Worm (Caenorhabditis elegans) whole organism, L3 larva: ENCODE measurements around the gene xbp-1.

Experiments used
- R02D3.7 ChIP-seq: fragments of 150-350 bp; optimal IDR thresholded peaks from 2 replicates; lab custom pipeline; 2014; ENCODE audit warnings: missing biosample characterization, missing genetic modification characterization
- ZK546.5 ChIP-seq: sonication (generic microtip); optimal IDR thresholded peaks from 2 replicates; lab custom pipeline; 2017; ENCODE audit warnings: missing biosample characterization, missing genetic modification characterization
- aly-2 ChIP-seq: fragments of 150-350 bp; optimal IDR thresholded peaks from 2 replicates; lab custom pipeline; 2014; ENCODE audit warnings: missing biosample characterization, missing genetic modification characterization
- ama-1 ChIP-seq: fragments of 150-350 bp; optimal IDR thresholded peaks from 2 replicates; lab custom pipeline; 2018
- ceh-16 ChIP-seq: sonication (generic microtip); optimal IDR thresholded peaks from 2 replicates; lab custom pipeline; 2017; ENCODE audit warnings: missing biosample characterization, missing genetic modification characterization
- ceh-28 ChIP-seq: fragments of 150-350 bp; optimal IDR thresholded peaks from 2 replicates; lab custom pipeline; 2014; ENCODE audit warnings: missing biosample characterization, missing genetic modification reagents, missing genetic modification characterization
- ceh-82 ChIP-seq: fragments of 150-350 bp; optimal IDR thresholded peaks from 2 replicates; lab custom pipeline; 2014; ENCODE audit warnings: missing biosample characterization, missing genetic modification characterization
- ceh-9 ChIP-seq: sonication (generic microtip); optimal IDR thresholded peaks from 2 replicates; lab custom pipeline; 2018; ENCODE audit warnings: missing biosample characterization, missing genetic modification characterization
- daf-12 ChIP-seq: fragments of 150-350 bp; optimal IDR thresholded peaks from 2 replicates; lab custom pipeline; 2014; ENCODE audit warnings: missing biosample characterization, missing genetic modification reagents, missing genetic modification characterization
- egl-27 ChIP-seq: sonication (generic microtip); optimal IDR thresholded peaks from 4 replicates; lab custom pipeline; 2017; ENCODE audit warnings: missing biosample characterization, missing genetic modification reagents, missing genetic modification characterization
- egl-5 ChIP-seq: fragments of 150-350 bp; optimal IDR thresholded peaks from 2 replicates; lab custom pipeline; 2017; ENCODE audit warnings: missing biosample characterization, missing genetic modification reagents, missing genetic modification characterization, inconsistent platforms
- elt-1 ChIP-seq: fragments of 150-350 bp; optimal IDR thresholded peaks from 2 replicates; lab custom pipeline; 2014; ENCODE audit warnings: missing biosample characterization, missing genetic modification characterization
- elt-2 ChIP-seq: sonication (generic microtip); optimal IDR thresholded peaks from 2 replicates; lab custom pipeline; 2016; ENCODE audit warnings: missing genetic modification reagents, mild to moderate bottlenecking, missing genetic modification characterization, missing compliant biosample characterization
- elt-3 ChIP-seq, 3 experiments: fragments of 150-350 bp in 1 of 3; sonication (generic microtip) in 2 of 3; optimal IDR thresholded peaks; 2 replicates in 2 of 3; 4 replicates in 1 of 3; lab custom pipeline; 2014 to 2017; ENCODE audit warnings: missing biosample characterization in 3 of 3, missing genetic modification characterization in 3 of 3
- eor-1 ChIP-seq, 2 experiments: fragments of 150-350 bp; optimal IDR thresholded peaks; 2 replicates each; lab custom pipeline; 2014 to 2018; ENCODE audit warnings: missing biosample characterization in 2 of 2, missing genetic modification characterization in 2 of 2
- fkh-10 ChIP-seq: sonication (generic microtip); optimal IDR thresholded peaks from 2 replicates; lab custom pipeline; 2017; ENCODE audit warnings: missing biosample characterization, missing genetic modification reagents, missing genetic modification characterization
- fkh-2 ChIP-seq: fragments of 150-350 bp; optimal IDR thresholded peaks from 2 replicates; lab custom pipeline; 2014; ENCODE audit warnings: missing biosample characterization, missing genetic modification reagents, missing genetic modification characterization
- fos-1 ChIP-seq: fragments of 150-350 bp; optimal IDR thresholded peaks from 2 replicates; lab custom pipeline; 2014; ENCODE audit warnings: missing biosample characterization, missing genetic modification characterization
- hmg-11 ChIP-seq: sonication (generic microtip); optimal IDR thresholded peaks from 2 replicates; lab custom pipeline; 2016; ENCODE audit warnings: missing genetic modification characterization, missing compliant biosample characterization
- jun-1 ChIP-seq: fragments of 150-350 bp; optimal IDR thresholded peaks from 2 replicates; lab custom pipeline; 2014; ENCODE audit warnings: missing biosample characterization, missing genetic modification reagents, missing genetic modification characterization
- lin-15B ChIP-seq: fragments of 150-350 bp; optimal IDR thresholded peaks from 2 replicates; lab custom pipeline; 2014; ENCODE audit warnings: missing biosample characterization, missing genetic modification characterization
- lin-39 ChIP-seq: fragments of 150-350 bp; optimal IDR thresholded peaks from 2 replicates; lab custom pipeline; 2018; ENCODE audit warnings: missing biosample characterization, missing genetic modification reagents, missing genetic modification characterization
- lsy-12 ChIP-seq: sonication (generic microtip); optimal IDR thresholded peaks from 2 replicates; lab custom pipeline; 2016; ENCODE audit warnings: mild to moderate bottlenecking, missing genetic modification characterization, missing compliant biosample characterization
- mdl-1 ChIP-seq: fragments of 150-350 bp; optimal IDR thresholded peaks from 2 replicates; lab custom pipeline; 2014; ENCODE audit warnings: missing biosample characterization, missing genetic modification characterization
- mml-1 ChIP-seq: fragments of 150-350 bp; sonication (generic microtip); optimal IDR thresholded peaks from 3 replicates; lab custom pipeline; 2014; ENCODE audit warnings: missing biosample characterization, missing genetic modification characterization
- nfya-1 ChIP-seq: sonication (generic microtip); optimal IDR thresholded peaks from 2 replicates; lab custom pipeline; 2017; ENCODE audit warnings: missing genetic modification characterization, mild to moderate bottlenecking, missing compliant biosample characterization, antibody characterized with exemption, moderate library complexity; ENCODE audit not compliant: insufficient read depth
- nhr-11 ChIP-seq: fragments of 150-350 bp; optimal IDR thresholded peaks from 2 replicates; lab custom pipeline; 2014; ENCODE audit warnings: missing biosample characterization, missing genetic modification characterization
- nhr-12 ChIP-seq: fragments of 150-350 bp; optimal IDR thresholded peaks from 2 replicates; lab custom pipeline; 2014; ENCODE audit warnings: missing biosample characterization, missing genetic modification characterization
- nhr-23 ChIP-seq: fragments of 150-350 bp; optimal IDR thresholded peaks from 2 replicates; lab custom pipeline; 2014; ENCODE audit warnings: missing biosample characterization, missing genetic modification reagents, missing genetic modification characterization
- nhr-237 ChIP-seq: fragments of 150-350 bp; optimal IDR thresholded peaks from 2 replicates; lab custom pipeline; 2014; ENCODE audit warnings: missing biosample characterization, missing genetic modification characterization
- nhr-25 ChIP-seq: sonication (generic microtip); optimal IDR thresholded peaks from 2 replicates; lab custom pipeline; 2017; ENCODE audit warnings: missing biosample characterization, missing genetic modification characterization
- nhr-28 ChIP-seq: fragments of 150-350 bp; optimal IDR thresholded peaks from 2 replicates; lab custom pipeline; 2014; ENCODE audit warnings: missing biosample characterization, missing genetic modification characterization
- nhr-43 ChIP-seq: sonication (generic microtip); optimal IDR thresholded peaks from 2 replicates; lab custom pipeline; 2016; ENCODE audit warnings: mild to moderate bottlenecking, missing genetic modification characterization, missing compliant biosample characterization; ENCODE audit not compliant: poor library complexity, severe bottlenecking
- nhr-67 ChIP-seq: fragments of 150-350 bp; optimal IDR thresholded peaks from 2 replicates; lab custom pipeline; 2014; ENCODE audit warnings: missing biosample characterization, missing genetic modification characterization
- nhr-76 ChIP-seq: fragments of 150-350 bp; sonication (generic microtip); optimal IDR thresholded peaks from 5 replicates; lab custom pipeline; 2014; ENCODE audit warnings: missing biosample characterization, missing genetic modification characterization
- nhr-77 ChIP-seq: fragments of 150-350 bp; optimal IDR thresholded peaks from 2 replicates; lab custom pipeline; 2014; ENCODE audit warnings: missing biosample characterization, missing genetic modification characterization
- pha-4 ChIP-seq: fragments of 150-350 bp; optimal IDR thresholded peaks from 2 replicates; lab custom pipeline; 2014; ENCODE audit warnings: missing biosample characterization, missing genetic modification reagents, missing genetic modification characterization
- pqm-1 ChIP-seq: fragments of 150-350 bp; optimal IDR thresholded peaks from 2 replicates; lab custom pipeline; 2017; ENCODE audit warnings: missing biosample characterization, missing genetic modification characterization, inconsistent platforms
- sea-2 ChIP-seq: fragments of 150-350 bp; sonication (generic microtip); optimal IDR thresholded peaks from 4 replicates; lab custom pipeline; 2014; ENCODE audit warnings: missing biosample characterization, missing genetic modification reagents, missing genetic modification characterization
- skn-1 ChIP-seq: fragments of 150-350 bp; optimal IDR thresholded peaks from 2 replicates; lab custom pipeline; 2014; ENCODE audit warnings: missing biosample characterization, missing genetic modification characterization
- snpc-4 ChIP-seq: fragments of 150-350 bp; optimal IDR thresholded peaks from 2 replicates; lab custom pipeline; 2014; ENCODE audit warnings: missing biosample characterization, missing genetic modification characterization
- tbx-2 ChIP-seq: sonication (generic microtip); optimal IDR thresholded peaks from 2 replicates; lab custom pipeline; 2016; ENCODE audit warnings: mild to moderate bottlenecking, missing genetic modification characterization, missing compliant biosample characterization
- unc-39 ChIP-seq: sonication (generic microtip); optimal IDR thresholded peaks from 4 replicates; lab custom pipeline; 2017; ENCODE audit warnings: missing biosample characterization, missing genetic modification characterization
- unc-62 ChIP-seq: fragments of 150-350 bp; sonication (generic microtip); optimal IDR thresholded peaks from 4 replicates; lab custom pipeline; 2014; ENCODE audit warnings: missing biosample characterization, missing genetic modification reagents, missing genetic modification characterization
- zag-1 ChIP-seq: fragments of 150-350 bp; optimal IDR thresholded peaks from 2 replicates; lab custom pipeline; 2014; ENCODE audit warnings: missing biosample characterization, missing genetic modification characterization
- ztf-11 ChIP-seq: fragments of 150-350 bp; optimal IDR thresholded peaks from 2 replicates; lab custom pipeline; 2014; ENCODE audit warnings: missing biosample characterization, missing genetic modification characterization
- ztf-4 ChIP-seq: fragments of 150-350 bp; optimal IDR thresholded peaks from 2 replicates; lab custom pipeline; 2014; ENCODE audit warnings: missing biosample characterization, missing genetic modification characterization

The xbp-1 gene

ce11 chrIII:4150919-4151318 is 42.7 kb upstream of the xbp-1 start:
- peak; percentile 28 for TF ChIP-seq hmg-11
- TF ChIP-seq aly-2 (tag; lab: Kevin White, UChicago), result no peak
- TF ChIP-seq lin-39 (tag; lab: Kevin White, UChicago), result peak; percentile 63
- no peak for TF ChIP-seq ceh-28
- TF ChIP-seq elt-3 (tag; optimal IDR thresholded peaks at IDR 0.05; lab: Kevin White, UChicago), result no peak
- TF ChIP-seq zag-1 (tag; lab: Kevin White, UChicago), result no peak
- no peak for TF ChIP-seq nhr-28 (tag; lab: Kevin White, UChicago)
- TF ChIP-seq snpc-4, result peak; percentile 66
- TF ChIP-seq daf-12, result no peak
- TF ChIP-seq fos-1 (tag; lab: Kevin White, UChicago), result no peak
- no peak for TF ChIP-seq ama-1 (lab: Kevin White, UChicago)
- TF ChIP-seq ceh-9 (tag; lab: Kevin White, UChicago), result no peak
- TF ChIP-seq ztf-11 (tag; lab: Kevin White, UChicago), result no peak
- TF ChIP-seq unc-39, result no peak
- TF ChIP-seq ztf-4 (tag; lab: Kevin White, UChicago), result no peak
- peak; percentile 64 for TF ChIP-seq lin-15B (tag; lab: Kevin White, UChicago)
- no peak for TF ChIP-seq eor-1 (tag; optimal IDR thresholded peaks at IDR 0.05; lab: Kevin White, UChicago)
- no peak for TF ChIP-seq nhr-67 (tag; lab: Kevin White, UChicago)
- TF ChIP-seq egl-27 (tag; lab: Kevin White, UChicago), result no peak
- TF ChIP-seq nhr-23 (tag; lab: Kevin White, UChicago), result peak; percentile 64
- TF ChIP-seq nhr-11 (tag; lab: Kevin White, UChicago), result no peak
- TF ChIP-seq nhr-25 (tag; lab: Kevin White, UChicago), result peak; percentile 63
- peak; percentile 29 for TF ChIP-seq nhr-43 (tag; lab: Kevin White, UChicago)
- no peak for TF ChIP-seq sea-2 (GFP tag; lab: Kevin White, UChicago)
- no peak for TF ChIP-seq nhr-237 (tag; lab: Kevin White, UChicago)
- no peak for TF ChIP-seq nhr-77 (tag; lab: Kevin White, UChicago)
- no peak for TF ChIP-seq fkh-10 (GFP tag; lab: Kevin White, UChicago)
- no peak for TF ChIP-seq egl-5 (tag; lab: Kevin White, UChicago)
- no peak for TF ChIP-seq elt-1 (tag; lab: Kevin White, UChicago)
- TF ChIP-seq pha-4 (tag; lab: Kevin White, UChicago), result peak; percentile 84
- TF ChIP-seq nhr-12, result no peak
- TF ChIP-seq ZK546.5 (tag; lab: Kevin White, UChicago), result no peak
- no peak for TF ChIP-seq mdl-1
- TF ChIP-seq elt-2 (tag; lab: Kevin White, UChicago), result peak; percentile 62
- no peak for TF ChIP-seq mml-1
- peak; percentile 35 for TF ChIP-seq R02D3.7
- TF ChIP-seq nfya-1 (tag; lab: Kevin White, UChicago), result peak; percentile 93
- TF ChIP-seq jun-1 (tag; lab: Kevin White, UChicago), result peak; percentile 27
- no peak for TF ChIP-seq ceh-82 (tag; lab: Kevin White, UChicago)
- TF ChIP-seq tbx-2 (tag; lab: Kevin White, UChicago), result no peak
- peak; percentile 88 for TF ChIP-seq skn-1 (tag; lab: Kevin White, UChicago)
- no peak for TF ChIP-seq nhr-76 (tag; lab: Kevin White, UChicago)
- no peak for TF ChIP-seq ceh-16 (tag; lab: Kevin White, UChicago)
- TF ChIP-seq lsy-12 (tag; lab: Kevin White, UChicago), result peak; percentile 56
- TF ChIP-seq pqm-1, result peak; percentile 43
- no peak for TF ChIP-seq fkh-2 (tag; lab: Kevin White, UChicago)
- TF ChIP-seq unc-62, result no peak
